Worm (Caenorhabditis elegans) whole organism, young adult: ENCODE measurements around the gene F02D10.6.

Experiments used
- B0019.2 ChIP-seq: fragments of 200-800 bp; sonication (Bioruptor generic); conservative IDR thresholded peaks from 2 replicates; pipeline ENCODE4 v1.3.6; 2022; ENCODE audit warnings: missing genetic modification reagents, missing genetic modification characterization, missing compliant biosample characterization
- B0261.1 ChIP-seq: sonication (generic microtip); optimal IDR thresholded peaks from 2 replicates; lab custom pipeline; 2016; ENCODE audit warnings: mild to moderate bottlenecking, missing genetic modification characterization, moderate library complexity, missing compliant biosample characterization
- B0336.3 ChIP-seq: fragments of 200-800 bp; sonication (Bioruptor generic); IDR thresholded peaks from 2 replicates; pipeline ENCODE4 v1.3.6; 2022; ENCODE audit warnings: missing genetic modification characterization, missing compliant biosample characterization
- C17E4.6 ChIP-seq: fragments of 200-800 bp; sonication (Bioruptor generic); IDR thresholded peaks from 2 replicates; pipeline ENCODE4 v1.3.6; 2022; ENCODE audit warnings: missing genetic modification reagents, missing genetic modification characterization, missing compliant biosample characterization
- D2030.7 ChIP-seq: fragments of 200-800 bp; sonication (Bioruptor generic); IDR thresholded peaks from 2 replicates; pipeline ENCODE4 v1.3.6; 2022; ENCODE audit warnings: missing genetic modification reagents, missing genetic modification characterization, missing compliant biosample characterization
- F23B12.7 ChIP-seq: sonication (generic microtip); optimal IDR thresholded peaks from 2 replicates; lab custom pipeline; 2017; ENCODE audit warnings: missing genetic modification characterization, mild to moderate bottlenecking, missing compliant biosample characterization, antibody characterized with exemption, moderate library complexity; ENCODE audit not compliant: insufficient read depth
- F37B4.10 ChIP-seq: fragments of 200-800 bp; sonication (Bioruptor generic); IDR thresholded peaks from 2 replicates; pipeline ENCODE4 v1.3.6; 2022; ENCODE audit warnings: missing genetic modification characterization, missing compliant biosample characterization
- F39B2.1 ChIP-seq: fragments of 200-800 bp; sonication (Bioruptor generic); IDR thresholded peaks from 2 replicates; pipeline ENCODE4 v1.3.6; 2022; ENCODE audit warnings: missing genetic modification reagents, missing genetic modification characterization, missing compliant biosample characterization
- F55B11.4 ChIP-seq: sonication (generic microtip); optimal IDR thresholded peaks from 2 replicates; lab custom pipeline; 2016; ENCODE audit warnings: missing compliant biosample characterization, missing genetic modification characterization, borderline replicate concordance; ENCODE audit not compliant: insufficient read depth
- T07F8.4 ChIP-seq: sonication (generic microtip); optimal IDR thresholded peaks from 2 replicates; lab custom pipeline; 2016; ENCODE audit warnings: mild to moderate bottlenecking, missing genetic modification characterization, moderate library complexity, missing compliant biosample characterization
- Y95B8A.8 ChIP-seq: fragments of 200-800 bp; sonication (Bioruptor generic); IDR thresholded peaks from 2 replicates; pipeline ENCODE4 v1.3.6; 2022; ENCODE audit warnings: missing genetic modification reagents, missing genetic modification characterization, missing compliant biosample characterization
- ZK185.1 ChIP-seq: sonication (generic microtip); optimal IDR thresholded peaks from 2 replicates; lab custom pipeline; 2016; ENCODE audit warnings: mild to moderate bottlenecking, missing genetic modification characterization, missing compliant biosample characterization; ENCODE audit not compliant: poor library complexity, severe bottlenecking
- ama-1 ChIP-seq, 3 experiments: fragments of 150-350 bp in 1 of 3; sonication (generic microtip) in 2 of 3; optimal IDR thresholded peaks; 2 replicates each; lab custom pipeline; 2014 to 2018; ENCODE audit warnings: missing biosample characterization in 2 of 3, missing genetic modification characterization in 2 of 3, missing genetic modification reagents in 2 of 3
- attf-3 ChIP-seq: fragments of 200-800 bp; sonication (Bioruptor generic); conservative IDR thresholded peaks from 2 replicates; pipeline ENCODE4 v1.3.6; 2022; ENCODE audit warnings: missing genetic modification reagents, missing genetic modification characterization, missing compliant biosample characterization
- attf-6 ChIP-seq: fragments of 200-800 bp; sonication (Bioruptor generic); IDR thresholded peaks from 2 replicates; pipeline ENCODE4 v1.3.6; 2022; ENCODE audit warnings: missing genetic modification reagents, missing genetic modification characterization, missing compliant biosample characterization
- ceh-27 ChIP-seq: fragments of 200-800 bp; sonication (Bioruptor generic); optimal IDR thresholded peaks from 2 replicates; lab custom pipeline; 2018; ENCODE audit warnings: mild to moderate bottlenecking, missing genetic modification characterization, moderate library complexity, missing compliant biosample characterization
- ceh-91 ChIP-seq: fragments of 200-800 bp; sonication (Bioruptor generic); IDR thresholded peaks from 2 replicates; pipeline ENCODE4 v1.3.6; 2022; ENCODE audit warnings: missing genetic modification reagents, missing genetic modification characterization, missing compliant biosample characterization
- efl-1 ChIP-seq: fragments of 150-350 bp; optimal IDR thresholded peaks from 2 replicates; lab custom pipeline; 2014; ENCODE audit warnings: missing biosample characterization, missing genetic modification reagents, missing genetic modification characterization
- egl-44 ChIP-seq: fragments of 200-800 bp; sonication (Bioruptor generic); IDR thresholded peaks from 2 replicates; pipeline ENCODE4 v1.3.6; 2022; ENCODE audit warnings: missing genetic modification reagents, missing genetic modification characterization, missing compliant biosample characterization
- ets-4 ChIP-seq: fragments of 200-800 bp; sonication (Bioruptor generic); optimal IDR thresholded peaks from 2 replicates; lab custom pipeline; 2018; ENCODE audit warnings: mild to moderate bottlenecking, missing genetic modification characterization, missing compliant biosample characterization
- gei-17 ChIP-seq: fragments of 200-800 bp; sonication (Bioruptor generic); optimal IDR thresholded peaks from 2 replicates; lab custom pipeline; 2018; ENCODE audit warnings: mild to moderate bottlenecking, missing genetic modification characterization, missing compliant biosample characterization
- him-1 ChIP-seq: sonication (generic microtip); optimal IDR thresholded peaks from 2 replicates; lab custom pipeline; 2016; ENCODE audit warnings: missing genotype, missing genetic modification reagents, missing genetic modification characterization, missing compliant biosample characterization
- hmg-1.2 ChIP-seq: fragments of 200-800 bp; sonication (Bioruptor generic); IDR thresholded peaks from 2 replicates; pipeline ENCODE4 v1.3.6; 2022; ENCODE audit warnings: missing genetic modification reagents, missing genetic modification characterization, missing compliant biosample characterization
- lag-1 ChIP-seq: fragments of 200-800 bp; sonication (Bioruptor generic); IDR thresholded peaks from 2 replicates; pipeline ENCODE4 v1.3.6; 2022; ENCODE audit warnings: missing genetic modification reagents, missing genetic modification characterization, missing compliant biosample characterization
- lin-35 ChIP-seq, 3 experiments: fragments of 150-350 bp in 2 of 3; sonication (generic microtip) in 1 of 3; optimal IDR thresholded peaks; 2 replicates each; lab custom pipeline; 2014 to 2018; ENCODE audit warnings: missing biosample characterization in 3 of 3, missing genetic modification characterization in 3 of 3, missing genetic modification reagents in 3 of 3
- lin-40 ChIP-seq: sonication (generic microtip); optimal IDR thresholded peaks from 2 replicates; lab custom pipeline; 2016; ENCODE audit warnings: missing genetic modification characterization, mild to moderate bottlenecking, missing compliant biosample characterization, missing genotype, missing genetic modification reagents
- lin-54 ChIP-seq: fragments of 200-800 bp; sonication (Bioruptor generic); optimal IDR thresholded peaks from 2 replicates; lab custom pipeline; 2018; ENCODE audit warnings: mild to moderate bottlenecking, missing genetic modification characterization, missing compliant biosample characterization
- lsy-27 ChIP-seq: sonication (generic microtip); optimal IDR thresholded peaks from 2 replicates; lab custom pipeline; 2017; ENCODE audit warnings: missing genetic modification characterization, mild to moderate bottlenecking, missing compliant biosample characterization, antibody characterized with exemption, missing genotype, borderline replicate concordance; ENCODE audit not compliant: insufficient read depth
- madf-10 ChIP-seq: sonication (generic microtip); optimal IDR thresholded peaks from 2 replicates; lab custom pipeline; 2016; ENCODE audit warnings: mild to moderate bottlenecking, missing genetic modification characterization, missing compliant biosample characterization
- mcd-1 ChIP-seq: fragments of 200-800 bp; sonication (Bioruptor generic); IDR thresholded peaks from 2 replicates; pipeline ENCODE4 v1.3.6; 2022; ENCODE audit warnings: missing genetic modification reagents, missing genetic modification characterization, missing compliant biosample characterization
- mes-4 ChIP-seq: sonication (generic microtip); optimal IDR thresholded peaks from 2 replicates; lab custom pipeline; 2016; ENCODE audit warnings: missing genotype, missing genetic modification characterization, missing compliant biosample characterization
- nfya-1 ChIP-seq: sonication (generic microtip); optimal IDR thresholded peaks from 2 replicates; lab custom pipeline; 2017; ENCODE audit warnings: antibody characterized with exemption, missing compliant biosample characterization, missing genetic modification characterization, borderline replicate concordance; ENCODE audit not compliant: insufficient read depth
- nhr-179 ChIP-seq: sonication (generic microtip); optimal IDR thresholded peaks from 2 replicates; lab custom pipeline; 2016; ENCODE audit warnings: mild to moderate bottlenecking, missing genetic modification characterization, missing compliant biosample characterization
- nhr-80 ChIP-seq: sonication (generic microtip); optimal IDR thresholded peaks from 2 replicates; lab custom pipeline; 2016; ENCODE audit warnings: missing genetic modification characterization, missing compliant biosample characterization
- nhr-90 ChIP-seq: sonication (generic microtip); optimal IDR thresholded peaks from 2 replicates; lab custom pipeline; 2016; ENCODE audit warnings: missing genotype, mild to moderate bottlenecking, missing genetic modification characterization, missing compliant biosample characterization
- rcor-1 ChIP-seq: fragments of 200-800 bp; sonication (Bioruptor generic); IDR thresholded peaks from 2 replicates; pipeline ENCODE4 v1.3.6; 2022; ENCODE audit warnings: missing genetic modification reagents, missing genetic modification characterization, missing compliant biosample characterization
- repo-1 ChIP-seq: sonication (generic microtip); optimal IDR thresholded peaks from 2 replicates; lab custom pipeline; 2017; ENCODE audit warnings: mild to moderate bottlenecking, missing genetic modification characterization, missing compliant biosample characterization
- snpc-1.3 ChIP-seq: sonication (generic microtip); optimal IDR thresholded peaks from 2 replicates; lab custom pipeline; 2017; ENCODE audit warnings: missing genetic modification characterization, mild to moderate bottlenecking, missing compliant biosample characterization, antibody characterized with exemption, moderate library complexity, missing genotype, missing genetic modification reagents; ENCODE audit not compliant: insufficient read depth
- snpc-4 ChIP-seq, 5 experiments: fragments of 150-350 bp in 1 of 5; sonication (generic microtip) in 4 of 5; optimal IDR thresholded peaks; 2 replicates each; lab custom pipeline; 2014 to 2018; ENCODE audit warnings: missing genetic modification characterization in 5 of 5, missing biosample characterization in 3 of 5, antibody characterized with exemption in 2 of 5, mild to moderate bottlenecking in 2 of 5, missing compliant biosample characterization in 2 of 5, missing genotype in 2 of 5, moderate library complexity in 2 of 5, missing genetic modification reagents in 1 of 5
- zfh-2 ChIP-seq: fragments of 200-800 bp; sonication (Bioruptor generic); conservative IDR thresholded peaks from 2 replicates; pipeline ENCODE4 v1.3.6; 2022; ENCODE audit warnings: missing genetic modification reagents, missing genetic modification characterization, missing compliant biosample characterization
- ztf-18 ChIP-seq: sonication (generic microtip); optimal IDR thresholded peaks from 2 replicates; lab custom pipeline; 2016; ENCODE audit warnings: missing genotype, mild to moderate bottlenecking, missing genetic modification characterization, missing compliant biosample characterization
- ztf-22 ChIP-seq: fragments of 200-800 bp; sonication (Bioruptor generic); optimal IDR thresholded peaks from 2 replicates; lab custom pipeline; 2018; ENCODE audit warnings: mild to moderate bottlenecking, missing genetic modification characterization, moderate library complexity, missing compliant biosample characterization
- ztf-28 ChIP-seq: fragments of 200-800 bp; sonication (Bioruptor generic); IDR thresholded peaks from 2 replicates; pipeline ENCODE4 v1.3.6; 2022; ENCODE audit warnings: missing genetic modification reagents, missing genetic modification characterization, missing compliant biosample characterization

Gene F02D10.6

DNA sequence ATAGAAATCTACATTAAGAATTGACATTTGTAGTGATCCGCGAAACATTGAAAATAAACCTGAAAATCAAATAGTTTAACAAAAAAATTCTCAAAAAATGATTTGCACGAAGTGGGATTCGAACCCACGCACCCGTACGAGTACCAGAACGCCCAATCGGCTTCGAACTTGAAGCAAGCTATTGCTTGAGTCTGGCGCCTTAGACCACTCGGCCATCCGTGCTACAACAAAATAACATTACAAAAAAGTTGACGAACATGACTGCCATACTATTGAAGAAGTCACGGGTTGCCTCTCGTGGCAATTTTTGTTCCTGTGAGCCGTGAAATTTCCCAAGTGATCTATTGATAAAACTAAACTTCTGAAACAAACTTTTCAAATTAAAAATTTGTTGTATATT, 8.2 kb downstream of the F02D10.6 start (continued):
- TF ChIP-seq snpc-4 (GFP tag; optimal IDR thresholded peaks at IDR 0.05; lab: Kevin White, UChicago) (peak; percentile 62), snpc-4 (tag; optimal IDR thresholded peaks at IDR 0.05; lab: Kevin White, UChicago) (peak in 2 of 4 experiments; percentile 36 to 58), D2030.7 (GFP tag; lab: Robert Waterston, UW) (peak; percentile 92), ceh-91 (GFP tag; lab: Robert Waterston, UW) (no peak), egl-44 (GFP tag; lab: Robert Waterston, UW) (no peak), efl-1 (no peak), B0336.3 (GFP tag; lab: Robert Waterston, UW) (no peak), lin-40 (tag; lab: Kevin White, UChicago) (no peak), ztf-22 (GFP tag; lab: Kevin White, UChicago) (no peak), ceh-27 (GFP tag; lab: Kevin White, UChicago) (no peak), nhr-80 (tag; lab: Kevin White, UChicago) (no peak), hmg-1.2 (GFP tag; lab: Robert Waterston, UW) (peak; percentile 44; the same call in 1 of the 2 replicates), B0019.2 (GFP tag; lab: Robert Waterston, UW) (no peak), F37B4.10 (GFP tag; lab: Robert Waterston, UW) (no peak), repo-1 (tag; lab: Kevin White, UChicago) (no peak), mes-4 (tag; lab: Kevin White, UChicago) (peak; percentile 39), gei-17 (GFP tag; lab: Kevin White, UChicago) (no peak), C17E4.6 (GFP tag; lab: Robert Waterston, UW) (no peak), ets-4 (GFP tag; lab: Kevin White, UChicago) (no peak), lag-1 (GFP tag; lab: Robert Waterston, UW) (no peak), B0261.1 (peak; percentile 72), nhr-90 (tag; lab: Kevin White, UChicago) (peak; percentile 32)

DNA sequence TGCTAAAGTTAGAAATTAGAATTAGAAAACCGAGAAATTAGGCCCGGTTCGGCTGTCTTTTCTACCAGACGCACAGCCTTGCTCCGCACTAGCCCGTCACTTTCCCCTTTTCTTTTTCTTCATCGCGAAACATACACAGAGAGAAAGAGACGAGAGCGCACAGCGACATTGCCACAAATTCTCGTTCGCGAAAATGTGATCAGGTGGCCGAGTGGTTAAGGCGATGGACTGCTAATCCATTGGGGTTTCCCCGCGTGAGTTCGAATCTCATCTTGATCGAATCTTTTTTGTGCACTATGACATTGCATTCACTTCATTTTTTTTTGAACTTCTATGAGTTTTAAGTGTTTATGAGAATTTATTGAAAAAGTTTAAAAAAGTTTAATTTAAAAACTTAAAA, 9.0 kb downstream of the F02D10.6 start:
- TF ChIP-seq attf-6 (no peak), lin-54 (GFP tag; lab: Kevin White, UChicago) (peak; percentile 34), F37B4.10 (GFP tag; lab: Robert Waterston, UW) (no peak), T07F8.4 (tag; lab: Kevin White, UChicago) (peak; percentile 38), lsy-27 (tag; lab: Kevin White, UChicago) (peak; percentile 31), rcor-1 (GFP tag; lab: Robert Waterston, UW) (peak; percentile 68), ZK185.1 (tag; lab: Kevin White, UChicago) (peak; percentile 61), mcd-1 (GFP tag; lab: Robert Waterston, UW) (peak; percentile 65), madf-10 (peak; percentile 43), hmg-1.2 (GFP tag; lab: Robert Waterston, UW) (peak; percentile 78), Y95B8A.8 (GFP tag; lab: Robert Waterston, UW) (no peak), ztf-28 (0 out of 2 replicates have a peak, but pooled peaks have one; percentile 60), F23B12.7 (tag; lab: Kevin White, UChicago) (peak; percentile 60), nhr-90 (tag; lab: Kevin White, UChicago) (peak; percentile 60), snpc-1.3 (tag; lab: Kevin White, UChicago) (peak; percentile 53), him-1 (tag; lab: Kevin White, UChicago) (peak; percentile 79), lin-40 (tag; lab: Kevin White, UChicago) (peak; percentile 68), lin-35 (GFP tag; optimal IDR thresholded peaks at IDR 0.05; lab: Kevin White, UChicago) (peak in 1 of 3 experiments; percentile 42), attf-3 (GFP tag; lab: Robert Waterston, UW) (peak; percentile 48), nhr-179 (tag; lab: Kevin White, UChicago) (peak; percentile 32), ztf-18 (tag; lab: Kevin White, UChicago) (peak; percentile 14), zfh-2 (GFP tag; lab: Robert Waterston, UW) (peak; percentile 40; the same call in 1 of the 2 replicates), B0261.1 (peak; percentile 89), nfya-1 (tag; lab: Kevin White, UChicago) (no peak), ceh-27 (GFP tag; lab: Kevin White, UChicago) (peak; percentile 57), snpc-4 (GFP tag; optimal IDR thresholded peaks at IDR 0.05; lab: Kevin White, UChicago) (peak; percentile 9), snpc-4 (tag; optimal IDR thresholded peaks at IDR 0.05; lab: Kevin White, UChicago) (peak in 3 of 4 experiments; percentile 31 to 65 (median 41)), F39B2.1 (GFP tag; lab: Robert Waterston, UW) (no peak), F55B11.4 (tag; lab: Kevin White, UChicago) (no peak), ama-1 (optimal IDR thresholded peaks at IDR 0.05; lab: Kevin White, UChicago) (no peak), ama-1 (GFP tag; optimal IDR thresholded peaks at IDR 0.05; lab: Kevin White, UChicago) (no peak)
